Worm (Caenorhabditis elegans): ENCODE results near the gene clec-210.

DNA sequence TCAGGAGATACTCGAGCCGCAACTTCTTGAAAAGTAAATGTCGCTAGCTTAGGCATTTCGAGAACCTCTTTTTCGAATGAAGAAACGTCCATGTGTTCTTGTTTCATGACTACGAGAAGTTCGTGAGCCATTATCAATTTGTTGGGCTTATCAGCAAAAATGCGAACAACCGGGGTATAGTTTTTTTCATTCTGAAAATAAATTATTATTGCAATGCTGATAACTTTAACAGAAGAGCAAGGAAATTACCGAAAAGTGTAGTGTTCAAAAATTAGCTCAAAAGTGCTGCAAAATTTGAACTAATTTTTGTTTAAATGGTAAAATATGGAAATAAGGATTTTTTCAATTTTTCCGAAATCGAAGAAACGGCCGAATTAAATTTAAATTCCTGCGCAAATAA lies 6.0 kb upstream of the clec-210 start:
- TF ChIP-seq ref-1 (GFP tag; conservative IDR thresholded peaks at IDR 0.05): no peak
- no peak for TF ChIP-seq ztf-23 (GFP tag; IDR thresholded peaks at IDR 0.05)
- TF ChIP-seq flt-1 (GFP tag; IDR thresholded peaks at IDR 0.05): no peak
- TF ChIP-seq tab-1 (GFP tag; IDR thresholded peaks at IDR 0.05): no peak
- TF ChIP-seq cog-1 (tag; optimal IDR thresholded peaks at IDR 0.05): no peak
- TF ChIP-seq med-1 (GFP tag; optimal IDR thresholded peaks at IDR 0.05; ENCODE audit: insufficient read depth): no peak

Measured in whole organism, midembryonic.